Fruit fly (Drosophila melanogaster) whole organism, embryonic: ENCODE measurements around the gene CG3598.

Source experiments
- CG10147 ChIP-seq: fragments of 200-800 bp; sonication (Bioruptor generic); optimal IDR thresholded peaks from 2 replicates; lab custom pipeline; 2019; ENCODE audit warnings: missing biosample characterization, mild to moderate bottlenecking, missing genetic modification characterization, moderate library complexity
- CG15011 ChIP-seq: fragments of 200-800 bp; sonication (Bioruptor generic); optimal IDR thresholded peaks from 3 replicates; lab custom pipeline; 2018; ENCODE audit warnings: missing biosample characterization, mild to moderate bottlenecking, missing genetic modification characterization
- CG2202 ChIP-seq: fragments of 200-800 bp; sonication (Bioruptor generic); optimal IDR thresholded peaks from 2 replicates; lab custom pipeline; 2018; ENCODE audit warnings: missing biosample characterization, mild to moderate bottlenecking, missing genetic modification characterization
- CG2889 ChIP-seq: fragments of 200-800 bp; sonication (Bioruptor generic); IDR thresholded peaks from 3 replicates; pipeline ENCODE4 v1.3.6; 2022; ENCODE audit warnings: missing biosample characterization, missing genetic modification characterization
- CG31365 ChIP-seq: fragments of 200-800 bp; sonication (Bioruptor generic); optimal IDR thresholded peaks from 2 replicates; lab custom pipeline; 2018; ENCODE audit warnings: missing biosample characterization, mild to moderate bottlenecking, missing genetic modification characterization
- CG7357 ChIP-seq: fragments of 200-800 bp; sonication (Bioruptor generic); IDR thresholded peaks from 3 replicates; pipeline ENCODE4 v1.3.6; 2022; ENCODE audit warnings: missing biosample characterization, missing genetic modification characterization
- CG7556 ChIP-seq: fragments of 200-800 bp; sonication (Bioruptor generic); optimal IDR thresholded peaks from 2 replicates; lab custom pipeline; 2017; ENCODE audit warnings: missing biosample characterization, mild to moderate bottlenecking, missing genetic modification characterization
- Camta ChIP-seq: fragments of 200-800 bp; sonication (Bioruptor generic); optimal IDR thresholded peaks from 2 replicates; lab custom pipeline; 2016; ENCODE audit warnings: missing biosample characterization, missing genetic modification characterization
- Taf1 ChIP-seq: fragments of 200-800 bp; sonication (Bioruptor generic); IDR thresholded peaks from 2 replicates; pipeline ENCODE4 v1.3.6; 2022; ENCODE audit warnings: missing biosample characterization, missing genetic modification characterization
- nau ChIP-seq: fragments of 200-800 bp; sonication (Bioruptor generic); optimal IDR thresholded peaks from 3 replicates; lab custom pipeline; 2017; ENCODE audit warnings: missing biosample characterization, mild to moderate bottlenecking, missing genetic modification characterization, missing genetic modification reagents
- pan ChIP-seq, 4 experiments: fragments of >200 bp in 3 of 4; fragments of 200-800 bp in 1 of 4; sonication (Bioruptor generic) in 1 of 4; optimal IDR thresholded peaks in 3 of 4; IDR thresholded peaks in 1 of 4; 2 replicates each; pipeline versions ENCODE4 v1.3.6 to Lab custom; 2017 to 2022; ENCODE audit warnings: missing biosample characterization in 2 of 4, missing genetic modification characterization in 2 of 4, mixed read lengths in 1 of 4
- rib ChIP-seq: fragments of 200-800 bp; sonication (Bioruptor generic); IDR thresholded peaks from 2 replicates; pipeline ENCODE4 v1.3.6; 2022; ENCODE audit warnings: missing biosample characterization, missing genetic modification characterization
- ttk ChIP-seq: fragments of 200-800 bp; sonication (Bioruptor generic); IDR thresholded peaks from 2 replicates; pipeline ENCODE4 v2.1.2; 2022; ENCODE audit warnings: missing biosample characterization, missing genetic modification characterization

- no peak for TF ChIP-seq CG10147 (GFP tag; lab: Kevin White, UChicago)
- TF ChIP-seq CG2202 (tag; lab: Kevin White, UChicago), result no peak
- no peak for TF ChIP-seq ttk (GFP tag; lab: Robert Waterston, UW)
- no peak for TF ChIP-seq CG7556 (GFP tag; lab: Kevin White, UChicago)
- no peak for TF ChIP-seq CG15011
- TF ChIP-seq Taf1 (GFP tag; lab: Robert Waterston, UW), result no peak
- no peak for TF ChIP-seq Camta (GFP tag; lab: Kevin White, UChicago)
- TF ChIP-seq CG7357 (GFP tag; lab: Robert Waterston, UW), result no peak
- TF ChIP-seq rib, result no peak
- TF ChIP-seq CG2889, result no peak
- no peak for TF ChIP-seq pan (optimal IDR thresholded peaks at IDR 0.05; lab: Kevin White, UChicago)
- no peak for TF ChIP-seq pan (GFP tag; optimal IDR thresholded peaks at IDR 0.05 in 1 of 2, IDR thresholded peaks at IDR 0.05 in 1 of 2)
- no peak for TF ChIP-seq CG31365 (tag; lab: Kevin White, UChicago)
- TF ChIP-seq nau (GFP tag; lab: Kevin White, UChicago), result no peak
Measured at dm6 chrX:2964678-2965231, 27.9 kb downstream of the CG3598 start.
